Worm (Caenorhabditis elegans): ENCODE measurements around the gene fbxa-78.
"Not testable (repeated sequence)": the region's sequence is repeated elsewhere in the genome, so short reads cannot be mapped to it uniquely, and the experiment has no call there.

ce11 chrIII:1258358-1258757, at the start of gene fbxa-78:
- TF ChIP-seq him-1, W03F9.2, dao-5 (tag; optimal IDR thresholded peaks at IDR 0.05): not testable (repeated sequence)

Measured in whole organism, L4/young adult.